Fruit fly (Drosophila melanogaster): ENCODE results near the gene Nmt.

DNA sequence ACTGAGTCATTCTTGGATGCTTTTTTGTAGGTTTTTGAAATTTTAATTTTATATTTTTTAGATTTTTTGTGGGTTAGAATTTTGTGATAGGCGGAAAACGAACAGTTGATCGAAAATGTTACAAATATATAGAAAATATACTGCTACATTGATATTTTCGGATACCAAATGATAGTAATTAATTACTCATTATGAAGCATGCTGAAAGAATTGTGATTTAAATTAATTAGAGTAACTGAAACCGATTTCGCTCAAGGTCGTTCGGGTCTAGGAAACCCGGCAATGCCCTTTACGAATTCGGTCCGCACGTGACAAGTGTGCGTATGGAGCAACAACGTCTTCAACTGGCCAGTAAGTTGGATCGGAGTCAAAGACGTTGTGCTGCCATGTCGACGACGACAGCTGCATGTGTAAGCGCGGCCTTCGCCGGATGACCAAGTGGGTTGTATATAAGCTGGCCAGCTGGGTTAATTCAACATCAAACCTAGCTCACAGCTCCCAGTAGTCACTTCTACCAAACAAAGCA, 24.2 kb upstream of the Nmt start, which contains the start of the genes CG7366 and CG13679:
- no peak for TF ChIP-seq CG17806 (tag; optimal IDR thresholded peaks at IDR 0.05)
- no peak for TF ChIP-seq fd96Ca (GFP tag; IDR thresholded peaks at IDR 0.05)
- no peak for TF ChIP-seq CG9948 (tag; optimal IDR thresholded peaks at IDR 0.05)
- no peak for TF ChIP-seq D1 (tag; optimal IDR thresholded peaks at IDR 0.05)
- TF ChIP-seq CG32121 (GFP tag; IDR thresholded peaks at IDR 0.05): no peak
- no peak for TF ChIP-seq CG13204 (GFP tag; optimal IDR thresholded peaks at IDR 0.05)
- no peak for TF ChIP-seq EcR (GFP tag; optimal IDR thresholded peaks at IDR 0.05)

Data from whole organism, pupa.